Worm (Caenorhabditis elegans): Measurements from ENCODE around the gene ugt-37.

DNA sequence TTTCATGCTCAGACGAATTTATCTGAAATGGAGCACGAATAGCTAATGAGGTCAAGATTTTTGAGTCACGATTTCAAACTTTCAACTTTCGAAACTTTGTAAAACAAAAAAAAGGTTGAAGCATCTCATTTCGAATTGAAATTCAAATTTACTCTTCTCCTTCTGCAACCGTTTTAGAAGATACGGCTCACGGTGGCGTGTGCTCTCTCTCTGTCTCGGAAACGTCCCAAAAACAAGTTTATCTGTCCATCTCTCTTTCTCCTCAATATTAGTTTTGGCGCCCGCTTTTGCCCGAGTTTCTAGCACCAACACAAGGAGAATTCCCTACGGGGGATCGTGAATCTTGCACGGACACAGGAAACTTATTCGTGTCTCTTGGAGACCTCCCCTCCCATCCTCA lies 34.7 kb downstream of the ugt-37 start:
- TF ChIP-seq dpl-1 (GFP tag; optimal IDR thresholded peaks at IDR 0.05) (no peak), ztf-11 (tag; optimal IDR thresholded peaks at IDR 0.05) (no peak)

Data from whole organism, L4 larva.